Fruit fly (Drosophila melanogaster) whole organism, adult: ENCODE data around the gene CG45060.

Experiments used
- CG11617 ChIP-seq: fragments of 200-800 bp; sonication (Bioruptor generic); optimal IDR thresholded peaks from 2 replicates; lab custom pipeline; 2017; ENCODE audit warnings: mild to moderate bottlenecking, missing biosample characterization, missing genetic modification reagents, missing genetic modification characterization
- CG12768 ChIP-seq: fragments of 200-800 bp; sonication (Bioruptor generic); optimal IDR thresholded peaks from 2 replicates; lab custom pipeline; 2017; ENCODE audit warnings: missing biosample characterization, missing genetic modification characterization, mild to moderate bottlenecking, moderate library complexity, missing genetic modification reagents
- CG14711 ChIP-seq: fragments of 200-800 bp; sonication (Bioruptor generic); optimal IDR thresholded peaks from 2 replicates; lab custom pipeline; 2018; ENCODE audit warnings: missing biosample characterization, mild to moderate bottlenecking, missing genetic modification characterization, moderate library complexity
- CG1620 ChIP-seq: fragments of 200-800 bp; sonication (Bioruptor generic); optimal IDR thresholded peaks from 2 replicates; lab custom pipeline; 2016; ENCODE audit warnings: missing biosample characterization, missing genetic modification characterization
- CG33017 ChIP-seq: fragments of 200-800 bp; sonication (Bioruptor generic); optimal IDR thresholded peaks from 2 replicates; lab custom pipeline; 2018; ENCODE audit warnings: missing biosample characterization, mild to moderate bottlenecking, missing genetic modification characterization, moderate library complexity
- CG5204 ChIP-seq: fragments of 200-800 bp; sonication (Bioruptor generic); optimal IDR thresholded peaks from 2 replicates; lab custom pipeline; 2016; ENCODE audit warnings: missing biosample characterization, missing genetic modification characterization
- CG7045 ChIP-seq: fragments of 200-800 bp; sonication (Bioruptor generic); optimal IDR thresholded peaks from 2 replicates; lab custom pipeline; 2017; ENCODE audit warnings: missing biosample characterization, mild to moderate bottlenecking, missing genetic modification characterization
- CG7101 ChIP-seq: fragments of 200-800 bp; sonication (Bioruptor generic); optimal IDR thresholded peaks from 2 replicates; lab custom pipeline; 2018; ENCODE audit warnings: missing biosample characterization, mild to moderate bottlenecking, missing genetic modification characterization, moderate library complexity
- Clk ChIP-seq: fragments of 200-800 bp; sonication (Bioruptor generic); optimal IDR thresholded peaks from 2 replicates; lab custom pipeline; 2017; ENCODE audit warnings: missing biosample characterization, missing genetic modification characterization
- Crg-1 ChIP-seq: fragments of 200-800 bp; sonication (Bioruptor generic); optimal IDR thresholded peaks from 2 replicates; lab custom pipeline; 2016; ENCODE audit warnings: missing biosample characterization, missing genetic modification characterization
- Hr96 ChIP-seq: fragments of 200-800 bp; sonication (Bioruptor generic); optimal IDR thresholded peaks from 2 replicates; lab custom pipeline; 2016; ENCODE audit warnings: missing biosample characterization, missing genetic modification characterization
- Mnt ChIP-seq: fragments of 200-800 bp; sonication (Bioruptor generic); optimal IDR thresholded peaks from 2 replicates; lab custom pipeline; 2016; ENCODE audit warnings: missing biosample characterization, mild to moderate bottlenecking, missing genetic modification characterization
- bab1 ChIP-seq: fragments of 200-800 bp; sonication (Bioruptor generic); optimal IDR thresholded peaks from 3 replicates; lab custom pipeline; 2019; ENCODE audit warnings: missing biosample characterization, mild to moderate bottlenecking, missing genetic modification characterization, moderate library complexity
- cic ChIP-seq: fragments of 200-800 bp; sonication (Bioruptor generic); optimal IDR thresholded peaks from 2 replicates; lab custom pipeline; 2017; ENCODE audit warnings: missing biosample characterization, mild to moderate bottlenecking, missing genetic modification characterization, moderate library complexity
- cnc ChIP-seq, 2 experiments: fragments of >200 bp; optimal IDR thresholded peaks; 2 replicates each; lab custom pipeline; 2017
- kay ChIP-seq: fragments of 200-800 bp; sonication (Bioruptor generic); peaks from one replicate; lab custom pipeline; 2016; ENCODE audit warnings: missing biosample characterization, missing genetic modification characterization, borderline replicate concordance
- ovo ChIP-seq: fragments of 200-800 bp; sonication (Bioruptor generic); optimal IDR thresholded peaks from 2 replicates; lab custom pipeline; 2016; ENCODE audit warnings: missing biosample characterization, missing genetic modification characterization
- pad ChIP-seq: fragments of 200-800 bp; sonication (Bioruptor generic); optimal IDR thresholded peaks from 3 replicates; lab custom pipeline; 2017; ENCODE audit warnings: missing biosample characterization, missing genetic modification characterization, mild to moderate bottlenecking, moderate library complexity, missing genetic modification reagents
- tj ChIP-seq: fragments of 200-800 bp; sonication (Bioruptor generic); optimal IDR thresholded peaks from 3 replicates; lab custom pipeline; 2017; ENCODE audit warnings: missing biosample characterization, mild to moderate bottlenecking, missing genetic modification characterization, moderate library complexity
- toe ChIP-seq: fragments of 200-800 bp; sonication (Bioruptor generic); optimal IDR thresholded peaks from 2 replicates; lab custom pipeline; 2016; ENCODE audit warnings: missing biosample characterization, missing genetic modification characterization

CG45060 gene

DNA sequence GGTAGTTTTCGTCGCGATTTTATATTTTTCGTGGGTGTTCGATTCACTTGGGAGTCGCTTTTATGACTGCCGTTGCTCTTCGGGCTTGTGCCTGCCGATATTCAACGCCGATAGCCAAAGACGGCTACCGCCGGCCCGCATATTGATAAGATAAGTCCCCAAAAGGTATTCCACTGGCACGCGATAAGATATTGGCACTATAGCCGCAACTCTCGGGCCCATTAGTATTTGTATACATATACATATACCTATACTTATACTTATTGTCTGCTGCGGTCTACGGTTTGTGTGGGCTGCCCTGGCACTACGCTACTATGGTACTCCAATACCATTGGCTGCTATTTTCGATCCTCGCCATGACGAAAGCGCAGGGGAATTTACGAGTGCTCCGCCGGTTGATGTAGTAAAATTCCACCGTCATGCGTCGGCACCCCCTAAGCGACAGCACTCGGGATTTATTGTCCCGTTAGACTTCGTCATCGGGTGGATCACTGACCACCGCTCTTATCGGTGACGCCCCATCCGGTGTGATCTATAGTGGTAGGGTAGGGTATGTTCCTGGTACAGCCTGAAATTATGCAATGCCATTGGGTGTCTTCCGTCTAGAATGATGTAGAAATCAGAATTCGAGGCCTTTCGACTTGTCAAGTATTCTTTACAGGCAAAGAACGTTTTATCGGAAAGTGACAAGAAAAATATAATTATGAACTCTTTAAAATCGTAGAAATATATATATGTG is at the start of gene CG45060:
TSS of gene CG45060 (minus strand) at position 59 of the 739 bp plus-strand sequence.
- peak; percentile 86 for TF ChIP-seq ovo (GFP tag; lab: Kevin White, UChicago)
- no peak for TF ChIP-seq tj
- TF ChIP-seq pad (GFP tag; lab: Kevin White, UChicago) = peak; percentile 45
- peak; percentile 91 for TF ChIP-seq cic
- peak; percentile 8 for TF ChIP-seq Mnt (GFP tag; lab: Kevin White, UChicago)

DNA sequence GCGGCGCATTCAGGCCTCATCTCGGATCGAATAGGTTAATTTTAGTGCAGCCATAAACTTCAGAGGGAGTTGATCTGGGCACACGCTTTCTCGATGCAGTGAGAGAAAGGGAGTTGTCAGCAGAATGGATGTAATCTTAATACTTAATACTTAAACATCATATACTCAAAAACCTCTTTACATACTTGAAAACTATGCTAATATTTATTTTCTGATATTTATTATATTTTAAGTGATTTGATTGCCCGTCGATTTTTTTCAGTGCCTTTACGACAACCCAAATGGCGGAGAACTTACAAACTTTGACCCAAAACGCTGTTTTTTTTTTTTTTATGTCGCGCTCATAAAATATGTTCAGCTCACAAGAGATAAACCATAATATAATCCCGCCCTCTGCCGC is 43.4 kb upstream of the CG45060 start:
- TF ChIP-seq Hr96 (GFP tag; lab: Kevin White, UChicago) = no peak
- TF ChIP-seq tj = no peak
- no peak for TF ChIP-seq bab1 (GFP tag; lab: Kevin White, UChicago)
- no peak for TF ChIP-seq cnc (optimal IDR thresholded peaks at IDR 0.05; lab: Kevin White, UChicago)
- no peak for TF ChIP-seq cic
- TF ChIP-seq CG11617 (GFP tag; lab: Kevin White, UChicago) = no peak
- no peak for TF ChIP-seq toe (GFP tag; lab: Kevin White, UChicago)
- TF ChIP-seq CG7101 = no peak
- no peak for TF ChIP-seq CG7045 (GFP tag; lab: Kevin White, UChicago)

DNA sequence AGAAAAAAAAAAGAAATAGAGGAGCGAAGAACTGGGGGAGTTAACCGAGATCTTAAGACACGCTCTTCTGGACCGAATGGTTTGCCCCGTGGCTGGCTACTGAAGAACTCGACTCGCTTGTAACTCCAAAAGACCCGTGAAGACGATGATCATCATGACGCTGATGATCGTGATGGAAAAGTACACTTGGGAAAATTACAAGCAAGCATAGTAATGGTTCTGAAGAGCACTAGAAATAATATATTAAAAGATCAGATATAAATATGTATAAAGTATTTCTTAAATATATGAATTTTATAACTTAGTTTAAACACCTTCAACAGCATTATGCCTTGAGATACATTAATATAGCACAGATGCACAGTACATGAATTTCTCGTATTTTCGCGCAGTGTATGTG is 42.7 kb upstream of the CG45060 start, which contains the start of gene CG1986:
TSS of gene CG1986 (minus strand) at position 101 of the 400 bp plus-strand sequence.
- TF ChIP-seq Clk (no peak), CG12768 (GFP tag; lab: Kevin White, UChicago) (no peak), CG7101 (no peak), CG7045 (GFP tag; lab: Kevin White, UChicago) (no peak), Mnt (GFP tag; lab: Kevin White, UChicago) (no peak), CG1620 (GFP tag; lab: Kevin White, UChicago) (no peak), Crg-1 (GFP tag; lab: Kevin White, UChicago) (no peak), Hr96 (GFP tag; lab: Kevin White, UChicago) (no peak), CG14711 (no peak), cnc (optimal IDR thresholded peaks at IDR 0.05; lab: Kevin White, UChicago) (no peak), bab1 (GFP tag; lab: Kevin White, UChicago) (no peak), pad (GFP tag; lab: Kevin White, UChicago) (no peak), kay (GFP tag; lab: Kevin White, UChicago) (no peak), CG11617 (GFP tag; lab: Kevin White, UChicago) (no peak), cic (no peak), CG33017 (no peak), tj (no peak), CG5204 (GFP tag; lab: Kevin White, UChicago) (no peak)

DNA sequence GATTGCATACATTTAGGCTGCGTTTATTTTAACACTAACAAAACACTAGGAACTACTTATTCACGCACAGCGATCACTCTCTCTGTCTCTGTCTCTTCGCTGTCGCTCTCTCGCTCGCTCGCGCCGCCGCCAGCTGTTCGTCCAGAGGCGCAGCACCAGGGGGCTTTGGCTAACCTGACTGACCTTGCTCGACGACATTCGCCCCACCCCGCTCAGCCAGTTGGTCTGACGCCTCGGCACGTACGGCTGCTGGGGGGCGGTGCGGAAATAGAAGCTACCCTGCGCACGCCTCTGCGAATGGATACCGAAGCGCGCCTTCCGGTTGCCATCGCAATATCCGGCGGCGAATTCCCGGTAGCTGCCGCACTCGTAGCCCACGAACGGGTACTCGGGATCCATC is 41.0 kb upstream of the CG45060 start:
- no peak for TF ChIP-seq CG7101
- no peak for TF ChIP-seq CG14711
- TF ChIP-seq cnc (optimal IDR thresholded peaks at IDR 0.05; lab: Kevin White, UChicago) = no peak
- no peak for TF ChIP-seq tj
- no peak for TF ChIP-seq bab1 (GFP tag; lab: Kevin White, UChicago)

DNA sequence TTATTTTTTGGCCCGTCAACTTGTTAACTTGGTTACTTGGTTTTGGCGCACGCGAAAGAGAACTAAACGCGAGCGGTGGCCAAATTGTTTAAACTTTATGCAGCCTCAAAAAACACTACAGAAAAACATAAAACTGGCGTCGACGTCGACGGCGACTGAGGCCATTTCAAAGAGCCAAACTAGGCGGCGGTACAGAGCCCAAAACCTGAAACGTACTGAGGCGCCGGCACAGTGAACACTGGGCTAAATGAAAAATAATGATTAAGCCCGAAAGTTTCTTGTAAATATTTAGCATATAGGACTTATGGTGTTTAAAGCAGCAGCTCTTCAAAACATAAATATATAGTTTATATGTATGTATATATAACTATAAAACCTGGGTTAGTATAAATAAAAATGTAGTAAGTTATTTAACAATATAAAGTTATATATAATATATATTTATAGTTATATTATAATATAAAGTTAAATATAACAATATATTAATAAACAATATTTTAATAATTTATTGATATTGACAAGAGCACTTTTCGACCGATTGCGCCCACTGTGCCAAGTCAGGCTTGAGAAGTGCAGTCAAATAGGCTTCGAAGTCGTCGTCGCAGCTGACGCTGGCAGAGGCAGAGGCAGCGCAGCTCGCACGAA is 31.3 kb upstream of the CG45060 start, which contains the start of gene CG15249:
TSS of gene CG15249 (minus strand) at position 51 of the 645 bp plus-strand sequence.
- TF ChIP-seq Clk = no peak
- TF ChIP-seq CG7045 (GFP tag; lab: Kevin White, UChicago) = no peak
- TF ChIP-seq pad (GFP tag; lab: Kevin White, UChicago) = no peak
- TF ChIP-seq CG5204 (GFP tag; lab: Kevin White, UChicago) = no peak
- TF ChIP-seq cnc (optimal IDR thresholded peaks at IDR 0.05; lab: Kevin White, UChicago) = no peak
- TF ChIP-seq bab1 (GFP tag; lab: Kevin White, UChicago) = no peak
- no peak for TF ChIP-seq CG14711
- no peak for TF ChIP-seq Hr96 (GFP tag; lab: Kevin White, UChicago)
- TF ChIP-seq CG12768 (GFP tag; lab: Kevin White, UChicago) = no peak
- TF ChIP-seq cic = no peak
- no peak for TF ChIP-seq Mnt (GFP tag; lab: Kevin White, UChicago)

DNA sequence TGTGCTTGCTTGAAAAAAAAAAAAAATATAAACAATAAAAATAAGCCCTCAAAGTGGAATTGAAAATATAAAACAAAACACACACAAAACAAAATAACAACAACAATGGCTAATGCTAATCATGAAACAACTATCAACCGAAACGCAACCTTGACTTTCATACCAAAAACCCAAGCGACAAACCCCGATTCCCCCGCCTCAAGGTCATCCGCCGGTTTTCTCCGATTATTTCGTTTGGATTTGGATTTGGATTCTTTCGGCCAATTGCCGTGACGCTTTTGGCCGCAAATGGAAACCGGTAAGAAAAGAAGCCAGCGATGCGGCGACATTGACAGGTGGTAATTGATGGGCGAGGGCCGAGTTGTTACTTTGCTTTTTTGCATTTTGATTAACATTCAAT is 29.2 kb upstream of the CG45060 start:
- no peak for TF ChIP-seq CG14711

DNA sequence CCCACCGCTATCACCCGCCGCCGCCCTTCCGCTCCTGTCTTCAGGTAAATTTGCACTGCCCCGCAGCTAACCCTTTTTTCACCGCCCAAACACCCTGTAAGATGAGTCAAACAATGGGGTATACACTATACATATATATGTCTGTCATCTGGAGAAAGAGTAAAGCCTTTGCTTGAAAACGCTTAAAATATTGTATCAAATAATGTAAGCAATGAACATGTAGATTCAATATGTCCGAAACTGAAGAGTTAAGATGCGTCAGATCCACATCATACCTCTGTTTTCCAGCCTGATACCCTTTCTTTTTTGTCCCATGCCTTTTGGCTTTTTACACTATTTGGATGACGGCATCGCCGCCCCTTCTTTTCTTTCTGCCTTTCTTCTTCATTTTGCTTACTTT is 24.5 kb upstream of the CG45060 start:
- TF ChIP-seq bab1 (GFP tag; lab: Kevin White, UChicago) (peak; percentile 36), cnc (optimal IDR thresholded peaks at IDR 0.05; lab: Kevin White, UChicago) (no peak)
